Fruit fly (Drosophila melanogaster) whole organism, pupa: ENCODE measurements around the gene Nhe3.

Experiments used
- CG10348 ChIP-seq: fragments of 200-800 bp; sonication (Bioruptor generic); IDR thresholded peaks from 2 replicates; pipeline ENCODE4 v1.3.6; 2022; ENCODE audit warnings: missing biosample characterization, missing genetic modification characterization
- CG12605 ChIP-seq: fragments of 200-800 bp; sonication (Bioruptor generic); IDR thresholded peaks from 2 replicates; pipeline ENCODE4 v1.3.6; 2022; ENCODE audit warnings: missing biosample characterization, missing genetic modification characterization
- CG13204 ChIP-seq: fragments of 200-800 bp; sonication (Bioruptor generic); optimal IDR thresholded peaks from 2 replicates; lab custom pipeline; 2018; ENCODE audit warnings: missing biosample characterization, mild to moderate bottlenecking, missing genetic modification characterization, moderate library complexity
- CG14655 ChIP-seq: fragments of 200-800 bp; sonication (Bioruptor generic); optimal IDR thresholded peaks from 3 replicates; lab custom pipeline; 2017; ENCODE audit warnings: mild to moderate bottlenecking, missing biosample characterization, missing genetic modification reagents, missing genetic modification characterization
- CG15710 ChIP-seq: fragments of 200-800 bp; sonication (Bioruptor generic); optimal IDR thresholded peaks from 2 replicates; lab custom pipeline; 2018; ENCODE audit warnings: missing biosample characterization, mild to moderate bottlenecking, missing genetic modification characterization, moderate library complexity
- CG17806 ChIP-seq: fragments of 200-800 bp; sonication (Bioruptor generic); optimal IDR thresholded peaks from 2 replicates; lab custom pipeline; 2018; ENCODE audit warnings: missing biosample characterization, mild to moderate bottlenecking, missing genetic modification characterization, moderate library complexity
- CG32121 ChIP-seq: fragments of 200-800 bp; sonication (Bioruptor generic); IDR thresholded peaks from 2 replicates; pipeline ENCODE4 v1.3.6; 2022; ENCODE audit warnings: missing biosample characterization, missing genetic modification characterization
- CG34367 ChIP-seq: fragments of 200-800 bp; sonication (Bioruptor generic); optimal IDR thresholded peaks from 2 replicates; lab custom pipeline; 2018; ENCODE audit warnings: missing biosample characterization, mild to moderate bottlenecking, missing genetic modification characterization
- CG4496 ChIP-seq: fragments of 200-800 bp; sonication (Bioruptor generic); IDR thresholded peaks from 3 replicates; pipeline ENCODE4 v1.3.6; 2022; ENCODE audit warnings: missing biosample characterization, missing genetic modification characterization
- CG8159 ChIP-seq: fragments of 200-800 bp; sonication (Bioruptor generic); optimal IDR thresholded peaks from 3 replicates; lab custom pipeline; 2018; ENCODE audit warnings: missing biosample characterization, mild to moderate bottlenecking, missing genetic modification characterization, moderate library complexity
- CG8301 ChIP-seq: fragments of 200-800 bp; sonication (Bioruptor generic); optimal IDR thresholded peaks from 2 replicates; lab custom pipeline; 2018; ENCODE audit warnings: missing biosample characterization, mild to moderate bottlenecking, missing genetic modification characterization
- CG9948 ChIP-seq: fragments of 200-800 bp; sonication (Bioruptor generic); optimal IDR thresholded peaks from 2 replicates; lab custom pipeline; 2018; ENCODE audit warnings: missing biosample characterization, mild to moderate bottlenecking, missing genetic modification characterization, moderate library complexity
- D1 ChIP-seq: fragments of 200-800 bp; sonication (Bioruptor generic); optimal IDR thresholded peaks from 2 replicates; lab custom pipeline; 2018; ENCODE audit warnings: missing biosample characterization, mild to moderate bottlenecking, missing genetic modification characterization, moderate library complexity
- EcR ChIP-seq: fragments of 200-800 bp; sonication (Bioruptor generic); optimal IDR thresholded peaks from 3 replicates; lab custom pipeline; 2019; ENCODE audit warnings: missing biosample characterization, missing genetic modification characterization, mild to moderate bottlenecking, moderate library complexity, missing genetic modification reagents
- Ets98B ChIP-seq: fragments of 200-800 bp; sonication (Bioruptor generic); IDR thresholded peaks from 2 replicates; pipeline ENCODE4 v1.3.6; 2022; ENCODE audit warnings: missing biosample characterization, missing genetic modification characterization
- Pif1A ChIP-seq: fragments of 200-800 bp; sonication (Bioruptor generic); optimal IDR thresholded peaks from 3 replicates; lab custom pipeline; 2016; ENCODE audit warnings: missing biosample characterization, missing genetic modification characterization
- Pif1B ChIP-seq: fragments of 200-800 bp; sonication (Bioruptor generic); optimal IDR thresholded peaks from 3 replicates; lab custom pipeline; 2016; ENCODE audit warnings: missing biosample characterization, missing genetic modification characterization
- Snoo ChIP-seq: fragments of 200-800 bp; sonication (Bioruptor generic); optimal IDR thresholded peaks from 3 replicates; lab custom pipeline; 2017; ENCODE audit warnings: missing biosample characterization, mild to moderate bottlenecking, missing genetic modification characterization, inconsistent platforms
- fd96Ca ChIP-seq: fragments of 200-800 bp; sonication (Bioruptor generic); IDR thresholded peaks from 3 replicates; pipeline ENCODE4 v1.3.6; 2022; ENCODE audit warnings: missing biosample characterization, missing genetic modification characterization
- gl ChIP-seq: fragments of 200-800 bp; sonication (Bioruptor generic); optimal IDR thresholded peaks from 2 replicates; lab custom pipeline; 2018; ENCODE audit warnings: missing biosample characterization, mild to moderate bottlenecking, missing genetic modification characterization
- rn ChIP-seq: fragments of 200-800 bp; sonication (Bioruptor generic); IDR thresholded peaks from 2 replicates; pipeline ENCODE4 v1.3.6; 2022; ENCODE audit warnings: missing biosample characterization, missing genetic modification characterization

Nhe3 gene

DNA sequence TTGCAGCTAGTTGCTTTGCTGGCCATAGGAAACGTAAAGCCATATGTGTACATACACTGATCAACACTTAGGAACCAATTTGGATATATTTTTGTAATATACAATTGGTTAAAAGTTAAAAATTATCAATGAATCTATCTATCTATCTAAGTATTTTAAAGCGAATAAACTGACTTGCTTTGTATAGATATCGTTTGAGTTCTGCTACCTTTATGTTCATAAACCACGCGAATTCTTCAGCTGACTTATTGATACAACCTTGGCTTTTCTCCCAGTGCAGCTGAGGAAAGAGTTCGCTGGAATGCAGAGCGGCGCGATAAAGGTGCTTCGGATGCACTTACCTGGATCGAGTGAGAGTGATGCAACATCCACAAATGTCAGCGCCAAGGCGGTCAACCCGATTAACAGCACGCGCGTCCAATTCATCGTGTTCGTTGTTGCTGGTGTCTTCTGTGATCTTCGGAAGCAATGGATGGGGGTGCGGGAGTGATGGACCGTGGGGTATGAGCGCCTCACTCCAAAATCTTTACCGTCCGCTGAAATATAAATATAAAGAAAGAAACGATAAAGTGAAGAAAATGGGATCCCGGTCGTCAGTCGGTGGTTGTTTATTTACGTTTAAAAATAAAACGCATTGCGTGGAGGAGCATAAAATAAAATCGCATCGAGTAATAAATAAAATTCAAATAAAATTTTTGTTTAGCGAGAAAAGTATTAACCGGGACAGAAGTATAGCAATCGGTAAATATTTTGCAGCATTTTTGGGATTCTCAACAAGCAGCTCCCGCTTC, 17.4 kb upstream of the Nhe3 start:
- TF ChIP-seq CG14655 (GFP tag; lab: Kevin White, UChicago) (no peak), CG15710 (tag; lab: Kevin White, UChicago) (peak; percentile 46), rn (no peak), CG8159 (tag; lab: Kevin White, UChicago) (peak; percentile 62), CG8301 (tag; lab: Kevin White, UChicago) (no peak), CG9948 (tag; lab: Kevin White, UChicago) (peak; percentile 41), fd96Ca (GFP tag; lab: Robert Waterston, UW) (no peak), CG17806 (tag; lab: Kevin White, UChicago) (peak; percentile 34), Ets98B (GFP tag; lab: Robert Waterston, UW) (no peak), CG32121 (no peak), CG10348 (GFP tag; lab: Robert Waterston, UW) (no peak), D1 (no peak), CG12605 (GFP tag; lab: Robert Waterston, UW) (no peak), Snoo (tag; lab: Kevin White, UChicago) (no peak), CG34367 (tag; lab: Kevin White, UChicago) (peak; percentile 0), Pif1B (GFP tag; lab: Kevin White, UChicago) (peak; percentile 39), CG13204 (GFP tag; lab: Kevin White, UChicago) (peak; percentile 16), gl (tag; lab: Kevin White, UChicago) (no peak), Pif1A (GFP tag; lab: Kevin White, UChicago) (peak; percentile 32), EcR (GFP tag; lab: Kevin White, UChicago) (peak; percentile 55), CG4496 (GFP tag; lab: Robert Waterston, UW) (no peak)

DNA sequence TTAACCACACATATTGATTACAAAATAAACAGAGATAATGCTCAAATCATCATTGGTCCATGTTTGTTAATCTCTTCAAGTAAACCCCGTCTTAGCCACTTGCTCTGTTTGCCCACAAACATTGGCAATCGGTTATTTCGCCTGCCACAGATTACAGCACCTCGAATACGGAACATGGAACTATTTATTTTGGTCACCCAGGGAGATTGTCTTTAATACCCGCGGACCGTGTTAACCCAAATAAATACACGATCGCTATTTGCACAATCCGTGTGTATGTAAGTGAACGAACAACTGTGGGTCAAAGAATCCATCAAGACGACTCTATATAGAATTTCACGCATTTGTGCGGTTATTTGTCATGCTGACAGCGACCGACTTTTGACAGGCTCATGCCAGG, 16.6 kb upstream of the Nhe3 start:
- no peak for TF ChIP-seq CG34367 (tag; lab: Kevin White, UChicago)
- no peak for TF ChIP-seq CG32121

DNA sequence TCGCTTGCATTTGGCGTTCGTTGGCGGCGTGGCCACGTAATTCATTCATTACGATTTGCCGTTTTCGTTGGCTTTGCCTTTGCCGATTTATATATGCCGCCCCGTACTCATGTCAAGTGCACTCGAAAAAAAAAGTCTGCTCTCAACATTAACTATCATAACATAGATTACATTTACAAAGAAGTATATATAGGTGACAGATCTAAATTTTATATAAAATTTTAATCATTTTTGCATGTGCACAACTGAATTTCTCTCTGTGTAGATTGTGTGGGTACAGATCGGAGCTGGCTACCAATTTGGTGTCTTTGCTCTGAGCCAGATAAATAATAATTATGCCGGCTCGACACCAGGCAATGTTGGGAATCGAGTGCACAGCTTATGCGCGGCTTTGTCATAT, 14.2 kb upstream of the Nhe3 start:
- peak; percentile 89 for TF ChIP-seq CG4496 (GFP tag; lab: Robert Waterston, UW)
- TF ChIP-seq CG8159 (tag; lab: Kevin White, UChicago): peak; percentile 62
- TF ChIP-seq Snoo (tag; lab: Kevin White, UChicago): peak; percentile 55
- no peak for TF ChIP-seq gl (tag; lab: Kevin White, UChicago)
- no peak for TF ChIP-seq CG10348 (GFP tag; lab: Robert Waterston, UW)
- TF ChIP-seq D1: no peak
- TF ChIP-seq rn: peak; percentile 65
- TF ChIP-seq fd96Ca (GFP tag; lab: Robert Waterston, UW): peak; percentile 83; the same call in 2 of the 3 replicates
- no peak for TF ChIP-seq EcR (GFP tag; lab: Kevin White, UChicago)
- peak; percentile 62 for TF ChIP-seq CG14655 (GFP tag; lab: Kevin White, UChicago)
- no peak for TF ChIP-seq CG13204 (GFP tag; lab: Kevin White, UChicago)
- TF ChIP-seq CG12605 (GFP tag; lab: Robert Waterston, UW): peak; percentile 78
- TF ChIP-seq CG32121: peak; percentile 89
- peak; percentile 64 for TF ChIP-seq Pif1B (GFP tag; lab: Kevin White, UChicago)
- peak; percentile 57 for TF ChIP-seq CG15710 (tag; lab: Kevin White, UChicago)
- TF ChIP-seq CG17806 (tag; lab: Kevin White, UChicago): peak; percentile 60
- peak; percentile 66 for TF ChIP-seq CG8301 (tag; lab: Kevin White, UChicago)
- peak; percentile 55 for TF ChIP-seq CG34367 (tag; lab: Kevin White, UChicago)
- TF ChIP-seq Pif1A (GFP tag; lab: Kevin White, UChicago): peak; percentile 65
- peak; percentile 83 for TF ChIP-seq Ets98B (GFP tag; lab: Robert Waterston, UW)
- TF ChIP-seq CG9948 (tag; lab: Kevin White, UChicago): peak; percentile 55

DNA sequence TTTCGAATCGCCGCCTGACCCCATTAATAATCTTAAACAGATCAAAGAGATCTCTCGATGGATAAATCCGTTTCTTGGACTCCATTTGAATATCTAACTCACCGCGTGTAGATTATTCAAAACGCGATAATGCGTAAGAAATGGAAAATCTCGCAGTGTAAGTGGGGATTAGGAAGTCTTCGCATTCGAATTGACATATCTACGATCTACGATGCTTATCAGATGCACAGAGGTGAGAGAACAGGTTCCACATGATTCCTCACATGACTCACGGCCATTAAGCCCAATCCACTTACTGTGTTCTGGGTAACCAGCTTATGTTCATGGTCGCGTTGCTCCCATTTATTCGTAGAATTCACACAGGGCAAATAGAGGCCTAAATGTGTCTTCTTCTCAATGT, 12.1 kb upstream of the Nhe3 start:
- TF ChIP-seq Ets98B (GFP tag; lab: Robert Waterston, UW) (no peak), D1 (no peak), CG15710 (tag; lab: Kevin White, UChicago) (no peak), CG9948 (tag; lab: Kevin White, UChicago) (no peak), CG8301 (tag; lab: Kevin White, UChicago) (no peak)

DNA sequence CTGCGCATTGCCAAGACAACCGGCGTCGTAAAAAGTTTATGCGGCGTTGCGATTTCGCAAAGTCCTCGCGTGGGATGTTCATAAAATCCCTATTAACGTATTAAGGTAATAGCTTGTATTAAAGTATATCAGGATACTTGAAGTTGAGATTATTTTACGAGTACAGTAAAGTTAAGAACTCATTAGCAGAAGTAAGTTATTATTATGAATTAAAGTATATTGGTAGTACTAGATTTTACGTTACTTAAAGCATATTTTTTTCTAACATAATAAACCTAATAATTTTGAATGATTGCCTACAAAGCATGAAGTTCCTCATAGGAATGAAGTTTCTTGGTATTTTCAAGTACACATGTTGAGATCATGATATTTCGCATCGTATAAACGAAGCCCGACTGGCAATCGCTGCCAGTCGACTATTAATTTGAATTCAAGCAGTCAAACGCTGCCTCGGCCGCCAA, 9.7 kb upstream of the Nhe3 start:
- TF ChIP-seq CG14655 (GFP tag; lab: Kevin White, UChicago): peak; percentile 86
- peak; percentile 83 for TF ChIP-seq CG8159 (tag; lab: Kevin White, UChicago)
- peak; percentile 69 for TF ChIP-seq CG9948 (tag; lab: Kevin White, UChicago)
- TF ChIP-seq Pif1A (GFP tag; lab: Kevin White, UChicago): peak; percentile 65
- no peak for TF ChIP-seq CG32121
- peak; percentile 81 for TF ChIP-seq CG8301 (tag; lab: Kevin White, UChicago)
- no peak for TF ChIP-seq Ets98B (GFP tag; lab: Robert Waterston, UW)
- peak; percentile 55 for TF ChIP-seq CG13204 (GFP tag; lab: Kevin White, UChicago)
- 0 out of 3 replicates have a peak, but pooled peaks have one; percentile 59 for TF ChIP-seq CG4496 (GFP tag; lab: Robert Waterston, UW)
- TF ChIP-seq CG17806 (tag; lab: Kevin White, UChicago): peak; percentile 52
- TF ChIP-seq EcR (GFP tag; lab: Kevin White, UChicago): no peak
- no peak for TF ChIP-seq rn
- peak; percentile 44 for TF ChIP-seq Snoo (tag; lab: Kevin White, UChicago)
- TF ChIP-seq CG10348 (GFP tag; lab: Robert Waterston, UW): no peak
- 0 out of 2 replicates have a peak, but pooled peaks have one; percentile 23 for TF ChIP-seq CG12605 (GFP tag; lab: Robert Waterston, UW)
- peak; percentile 77 for TF ChIP-seq CG15710 (tag; lab: Kevin White, UChicago)
- TF ChIP-seq fd96Ca (GFP tag; lab: Robert Waterston, UW): peak; percentile 30; the same call in 1 of the 3 replicates
- peak; percentile 39 for TF ChIP-seq Pif1B (GFP tag; lab: Kevin White, UChicago)
- peak; percentile 66 for TF ChIP-seq CG34367 (tag; lab: Kevin White, UChicago)
- TF ChIP-seq D1: peak; percentile 43
- no peak for TF ChIP-seq gl (tag; lab: Kevin White, UChicago)
